Worm (Caenorhabditis elegans): ENCODE measurements around the gene dpy-1.
A peak's percentile ranks its signal among the peaks of the same experiment; 100 is the strongest.
"Not testable (repeated sequence)": the region's sequence is repeated elsewhere in the genome, so short reads cannot be mapped to it uniquely, and the experiment has no call there.

dpy-1 gene

DNA sequence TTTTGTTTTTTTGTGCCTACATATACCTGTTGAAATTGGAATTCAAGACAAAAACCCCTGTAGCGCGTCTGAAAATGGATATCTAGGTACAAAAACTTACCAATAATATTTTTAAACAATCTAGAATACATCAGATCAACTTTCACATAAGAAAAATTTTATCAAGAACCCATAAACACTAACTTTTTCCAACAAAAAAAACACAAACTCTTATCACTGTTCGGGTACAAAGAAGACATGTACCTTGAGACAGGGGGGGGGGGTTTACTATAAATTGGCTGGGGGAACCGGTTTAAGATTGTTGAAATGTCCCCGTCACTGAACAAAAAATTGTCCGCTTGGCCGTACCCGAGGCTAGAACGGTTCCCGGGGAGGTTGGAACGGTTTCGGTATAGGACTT lies 34.7 kb upstream of the dpy-1 start, which contains the start of gene cpt-3:
Gene cpt-3, plus strand, starts transcription at position 301 of the 400 bp plus-strand sequence.
- TF ChIP-seq drap-1 (GFP tag; optimal IDR thresholded peaks at IDR 0.05); elt-1 (tag; optimal IDR thresholded peaks at IDR 0.05; ENCODE audit: borderline replicate concordance, insufficient read depth); mep-1 (tag; optimal IDR thresholded peaks at IDR 0.05): not testable (repeated sequence)

DNA sequence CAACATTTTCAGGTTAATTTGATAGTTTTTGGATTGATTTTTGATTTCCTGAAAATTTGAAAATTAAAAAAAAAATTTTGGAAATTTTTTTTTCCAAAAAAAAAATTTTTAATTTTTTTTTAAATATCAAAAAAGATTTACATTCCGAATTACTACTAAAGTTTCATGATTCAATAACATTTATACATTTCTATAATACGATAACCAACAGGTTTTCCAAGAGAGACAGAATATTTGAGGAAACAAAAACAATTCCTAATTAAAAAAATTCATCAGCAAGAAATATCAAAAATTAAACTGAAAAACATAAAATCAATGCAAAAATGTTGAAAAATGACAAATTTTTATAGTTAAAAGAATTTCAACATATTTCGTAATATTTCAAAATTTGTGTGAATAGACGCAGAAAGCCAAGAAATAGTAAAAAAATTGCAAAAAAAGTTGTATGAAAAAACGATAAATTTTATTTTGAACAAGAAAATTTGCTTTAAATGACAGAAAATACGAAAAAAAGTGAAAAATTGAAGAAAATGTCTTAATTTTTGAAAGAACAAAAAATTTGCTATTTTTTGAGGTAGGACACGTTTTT lies 28.8 kb upstream of the dpy-1 start, which contains the start of gene Y39A3A.4:
Gene Y39A3A.4, minus strand, starts transcription at position 51 of the 589 bp plus-strand sequence.
- TF ChIP-seq ces-1 (GFP tag; optimal IDR thresholded peaks at IDR 0.05) (no peak), drap-1 (GFP tag; optimal IDR thresholded peaks at IDR 0.05) (no peak), hlh-1 (tag; optimal IDR thresholded peaks at IDR 0.05) (no peak)

DNA sequence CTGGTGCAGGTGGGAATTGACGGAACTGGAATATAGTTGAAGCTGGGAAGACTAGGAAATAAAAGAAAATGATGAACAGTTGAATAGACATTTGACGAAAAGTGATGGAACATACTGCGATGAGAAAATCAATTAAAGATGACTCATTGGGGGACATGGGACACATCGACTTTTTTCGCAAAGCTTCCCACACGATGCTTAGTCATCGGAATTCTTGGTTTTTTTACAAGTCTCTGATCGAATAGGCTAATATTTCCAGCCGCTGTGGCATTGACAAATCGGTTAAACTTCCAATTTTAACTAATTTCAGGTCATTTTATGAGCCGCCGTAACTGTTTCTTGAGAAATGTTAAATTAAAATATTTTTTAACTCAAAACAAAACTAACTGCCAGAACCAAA lies 20.4 kb upstream of the dpy-1 start, which contains the start of gene Y39A3A.3:
Gene Y39A3A.3, minus strand, starts transcription at position 101 of the 400 bp plus-strand sequence.
- TF ChIP-seq ceh-39 (tag; optimal IDR thresholded peaks at IDR 0.05): no peak

DNA sequence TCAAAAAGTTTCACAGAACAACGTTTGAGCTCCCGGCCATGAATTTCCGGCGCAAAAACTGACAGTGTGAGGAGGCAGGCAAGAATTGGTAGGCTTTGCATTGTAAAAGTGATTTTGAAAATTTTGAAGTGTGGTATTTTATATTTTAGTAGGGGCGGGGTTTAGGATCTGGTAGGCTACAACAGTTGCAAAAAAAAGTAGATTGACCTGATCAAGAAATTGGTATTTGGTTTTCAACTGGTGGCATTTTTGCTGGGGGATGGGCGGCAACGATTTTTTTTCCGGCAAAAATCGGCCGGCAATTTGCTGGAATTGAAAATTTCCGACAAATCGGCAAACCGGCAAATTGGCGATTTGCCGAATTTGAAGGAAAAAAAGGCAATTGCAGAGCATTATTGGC lies 13.1 kb upstream of the dpy-1 start, which contains the start of gene ins-16:
Gene ins-16, minus strand, starts transcription at position 101 of the 400 bp plus-strand sequence.
- TF ChIP-seq elt-1 (tag; optimal IDR thresholded peaks at IDR 0.05; ENCODE audit: borderline replicate concordance, insufficient read depth): no peak
- no peak for TF ChIP-seq nhr-12 (tag; optimal IDR thresholded peaks at IDR 0.05)

DNA sequence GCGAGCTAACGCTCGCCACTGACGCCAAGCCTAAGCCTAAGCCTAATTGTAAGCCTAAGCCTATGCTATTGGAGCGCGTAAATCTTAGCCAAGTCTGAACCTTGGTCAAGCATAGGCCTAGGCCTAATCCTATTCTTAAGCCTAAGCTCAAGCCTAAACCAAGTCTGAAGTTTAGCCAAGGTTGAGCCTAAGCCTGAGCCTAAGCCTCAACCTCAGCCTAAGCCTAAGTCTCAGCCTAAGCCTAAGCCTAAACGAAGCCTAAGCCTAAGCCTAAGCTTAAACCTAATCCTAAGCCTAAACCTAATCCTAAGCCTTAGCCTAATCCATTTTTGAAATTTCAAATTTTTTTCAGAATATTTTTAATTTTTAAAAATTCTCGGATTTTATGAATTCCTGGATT lies 12.3 kb upstream of the dpy-1 start:
- TF ChIP-seq ham-2 (GFP tag; optimal IDR thresholded peaks at IDR 0.05) (peak; percentile 33), ces-1 (GFP tag; optimal IDR thresholded peaks at IDR 0.05) (no peak)

DNA sequence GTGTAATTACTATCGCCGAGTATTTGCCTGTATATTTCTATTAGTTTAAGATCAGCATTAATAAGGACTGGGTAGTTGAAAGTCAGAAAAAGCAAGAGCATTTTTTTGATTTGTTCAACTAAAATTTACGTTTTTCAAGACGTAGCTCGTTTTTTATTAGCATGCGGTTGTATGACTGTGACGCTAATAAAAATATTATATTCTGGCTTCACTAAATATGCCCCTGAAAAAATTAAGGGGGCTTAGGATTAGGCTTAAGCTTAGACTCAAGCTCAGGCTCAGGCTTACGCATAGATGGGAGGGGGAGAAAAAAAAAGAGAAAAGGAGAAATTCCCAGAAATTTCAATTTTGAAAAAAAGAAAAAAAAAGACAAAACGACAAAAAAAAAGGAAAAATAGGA lies 9.8 kb upstream of the dpy-1 start, which contains the start of gene Y39A3A.2:
Gene Y39A3A.2, minus strand, starts transcription at position 101 of the 400 bp plus-strand sequence.
- TF ChIP-seq zip-8 (tag; optimal IDR thresholded peaks at IDR 0.05) (no peak), nhr-237 (tag; optimal IDR thresholded peaks at IDR 0.05) (no peak), snpc-4 (tag; optimal IDR thresholded peaks at IDR 0.05) (no peak), pha-4 (tag; optimal IDR thresholded peaks at IDR 0.05) (no peak), sptf-1 (tag; optimal IDR thresholded peaks at IDR 0.05) (no peak), unc-39 (tag; optimal IDR thresholded peaks at IDR 0.05) (no peak)

DNA sequence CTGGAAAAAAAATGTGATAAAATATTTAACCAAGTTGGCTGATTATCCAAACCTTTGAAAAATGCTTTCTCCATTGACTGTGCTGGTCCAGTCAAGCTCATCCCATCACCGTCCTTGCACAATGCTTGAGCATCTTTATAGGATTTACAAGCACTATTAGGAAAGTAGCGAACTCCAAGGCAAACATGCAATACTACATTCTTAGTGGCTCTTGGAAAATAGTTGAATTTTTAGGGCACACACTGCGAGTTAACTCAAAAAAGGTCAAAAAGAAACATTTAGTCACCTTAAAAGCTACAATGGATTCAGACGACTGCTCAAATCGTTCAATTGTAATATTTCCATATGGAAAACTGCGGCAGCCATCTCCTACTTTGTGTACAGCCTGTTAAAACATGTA lies 6.3 kb upstream of the dpy-1 start, which contains the start of gene M01E10.3:
Gene M01E10.3, minus strand, starts transcription at position 101 of the 400 bp plus-strand sequence.
- no peak for TF ChIP-seq pha-4 (tag; optimal IDR thresholded peaks at IDR 0.05)
- TF ChIP-seq hlh-1 (tag; optimal IDR thresholded peaks at IDR 0.05): no peak
- no peak for TF ChIP-seq nhr-76 (tag; optimal IDR thresholded peaks at IDR 0.05)
- TF ChIP-seq unc-120 (tag; optimal IDR thresholded peaks at IDR 0.05; ENCODE audit: poor library complexity, severe bottlenecking): no peak
- TF ChIP-seq elt-3 (tag; optimal IDR thresholded peaks at IDR 0.05): no peak
- no peak for TF ChIP-seq ces-1 (GFP tag; optimal IDR thresholded peaks at IDR 0.05)
- TF ChIP-seq lin-32 (GFP tag; optimal IDR thresholded peaks at IDR 0.05): no peak
- no peak for TF ChIP-seq nhr-237 (tag; optimal IDR thresholded peaks at IDR 0.05)
- no peak for TF ChIP-seq ztf-11 (tag; optimal IDR thresholded peaks at IDR 0.05)
- no peak for TF ChIP-seq ceh-43 (GFP tag; optimal IDR thresholded peaks at IDR 0.05)
- no peak for TF ChIP-seq drap-1 (GFP tag; optimal IDR thresholded peaks at IDR 0.05)
- TF ChIP-seq zip-8 (tag; optimal IDR thresholded peaks at IDR 0.05): no peak
- TF ChIP-seq lin-13 (tag; optimal IDR thresholded peaks at IDR 0.05): no peak
- TF ChIP-seq mls-2 (tag; optimal IDR thresholded peaks at IDR 0.05): no peak
- TF ChIP-seq elt-1 (tag; optimal IDR thresholded peaks at IDR 0.05; ENCODE audit: borderline replicate concordance, insufficient read depth): no peak
- no peak for TF ChIP-seq unc-62 (GFP tag; optimal IDR thresholded peaks at IDR 0.05)

DNA sequence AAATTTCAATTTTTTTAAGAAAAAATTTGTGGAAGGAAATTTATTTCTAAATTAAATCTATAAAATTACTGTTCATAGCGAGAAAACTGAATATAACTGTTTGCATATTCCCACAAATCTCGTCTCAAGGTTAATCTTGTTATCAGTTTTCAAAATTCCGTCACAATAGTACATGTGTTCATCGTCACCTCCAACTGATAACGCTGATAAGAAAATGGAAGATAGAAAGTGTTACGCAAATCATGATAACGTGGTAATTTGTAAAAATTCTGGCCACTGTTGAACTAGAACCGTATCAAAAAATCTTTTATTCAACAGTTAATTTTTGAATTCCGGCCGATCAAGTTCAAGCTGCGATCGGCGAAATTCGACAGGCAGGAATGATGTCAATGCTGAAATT lies 5.6 kb upstream of the dpy-1 start:
- TF ChIP-seq elt-3 (tag; optimal IDR thresholded peaks at IDR 0.05) (peak; percentile 8), blmp-1 (tag; optimal IDR thresholded peaks at IDR 0.05) (no peak)
